Fruit fly (Drosophila melanogaster): ENCODE results near the gene CG43673.
A peak's percentile ranks its signal among the peaks of the same experiment; 100 is the strongest.

Gene CG43673

DNA sequence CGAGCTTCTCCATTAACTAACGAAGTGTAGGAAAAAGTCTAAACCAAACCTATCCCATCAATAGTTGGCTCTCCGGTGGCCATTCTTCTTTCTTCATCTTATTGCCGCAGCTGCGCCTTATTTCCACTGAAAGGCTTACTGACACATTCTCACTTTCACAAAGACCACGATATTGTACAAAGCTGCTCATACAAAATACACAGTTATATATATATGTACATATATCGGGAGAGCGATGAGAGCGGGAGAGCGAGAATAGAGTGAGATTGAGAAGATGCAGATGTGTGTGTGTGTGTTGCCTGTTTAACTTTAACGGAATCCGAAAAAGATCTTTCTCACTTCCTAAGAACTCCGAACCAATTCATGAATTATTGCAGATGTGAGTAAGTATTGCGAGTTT lies 34.3 kb downstream of the CG43673 start (continued):
- no peak for TF ChIP-seq seq (GFP tag; IDR thresholded peaks at IDR 0.05)
- no peak for TF ChIP-seq CG11085 (GFP tag; IDR thresholded peaks at IDR 0.05)
- no peak for TF ChIP-seq chn (GFP tag; optimal IDR thresholded peaks at IDR 0.05)
- TF ChIP-seq cwo (GFP tag; optimal IDR thresholded peaks at IDR 0.05): no peak
- no peak for TF ChIP-seq CG12104 (GFP tag; optimal IDR thresholded peaks at IDR 0.05)
- no peak for TF ChIP-seq CG17912 (GFP tag; optimal IDR thresholded peaks at IDR 0.05)
- no peak for TF ChIP-seq bcd (GFP tag; optimal IDR thresholded peaks at IDR 0.05)
- no peak for TF ChIP-seq Myb (GFP tag; optimal IDR thresholded peaks at IDR 0.05)
- no peak for TF ChIP-seq CG4707 (GFP tag; optimal IDR thresholded peaks at IDR 0.05)
- TF ChIP-seq CkIIα-i1 (GFP tag; IDR thresholded peaks at IDR 0.05): no peak
- no peak for TF ChIP-seq Scr (GFP tag; IDR thresholded peaks at IDR 0.05; ENCODE audit: partially characterized antibody)
- peak; percentile 50 for TF ChIP-seq CG12769 (tag; optimal IDR thresholded peaks at IDR 0.05)
- TF ChIP-seq CG18476 (GFP tag; optimal IDR thresholded peaks at IDR 0.05): no peak
- TF ChIP-seq CG9215 (GFP tag; IDR thresholded peaks at IDR 0.05): no peak
- TF ChIP-seq dati (GFP tag; IDR thresholded peaks at IDR 0.05): no peak
- no peak for TF ChIP-seq dm (GFP tag; optimal IDR thresholded peaks at IDR 0.05)
- no peak for TF ChIP-seq Asciz (GFP tag; optimal IDR thresholded peaks at IDR 0.05)
- TF ChIP-seq GATAe (GFP tag; conservative IDR thresholded peaks at IDR 0.05): no peak
- TF ChIP-seq slbo (GFP tag; IDR thresholded peaks at IDR 0.05): no peak
- no peak for TF ChIP-seq bigmax (GFP tag; optimal IDR thresholded peaks at IDR 0.05)
- TF ChIP-seq HLHmδ (GFP tag; optimal IDR thresholded peaks at IDR 0.05): no peak
- TF ChIP-seq pros (GFP tag; optimal IDR thresholded peaks at IDR 0.05): peak; percentile 61
- TF ChIP-seq CG3281 (GFP tag; optimal IDR thresholded peaks at IDR 0.05): no peak
- no peak for TF ChIP-seq CG17829 (tag; optimal IDR thresholded peaks at IDR 0.05)
- no peak for TF ChIP-seq CG8359 (GFP tag; optimal IDR thresholded peaks at IDR 0.05; ENCODE audit: borderline replicate concordance)
- no peak for TF ChIP-seq NC2α (GFP tag; optimal IDR thresholded peaks at IDR 0.05)
- no peak for TF ChIP-seq tap (tag; optimal IDR thresholded peaks at IDR 0.05)
- no peak for TF ChIP-seq CG3995 (GFP tag; optimal IDR thresholded peaks at IDR 0.05)
- TF ChIP-seq HHEX (GFP tag; optimal IDR thresholded peaks at IDR 0.05): no peak
- TF ChIP-seq shn (GFP tag; optimal IDR thresholded peaks at IDR 0.05): no peak
- no peak for TF ChIP-seq CG4820 (GFP tag; optimal IDR thresholded peaks at IDR 0.05)
- TF ChIP-seq Poxn (GFP tag; IDR thresholded peaks at IDR 0.05): no peak
- TF ChIP-seq CG7745 (tag; optimal IDR thresholded peaks at IDR 0.05): no peak
- no peak for TF ChIP-seq Atf-2 (GFP tag; optimal IDR thresholded peaks at IDR 0.05)
- no peak for TF ChIP-seq CG7839 (tag; optimal IDR thresholded peaks at IDR 0.05)
- no peak for TF ChIP-seq Lhr (GFP tag; optimal IDR thresholded peaks at IDR 0.05)
- TF ChIP-seq ci (GFP tag; IDR thresholded peaks at IDR 0.05): 0 out of 3 replicates have a peak, but pooled peaks have one; percentile 16
- no peak for TF ChIP-seq CG13296 (GFP tag; optimal IDR thresholded peaks at IDR 0.05)
- TF ChIP-seq pb (GFP tag; optimal IDR thresholded peaks at IDR 0.05): no peak
- TF ChIP-seq Atf6 (GFP tag; IDR thresholded peaks at IDR 0.05): no peak
- no peak for TF ChIP-seq dmrt99B (tag; optimal IDR thresholded peaks at IDR 0.05)
- TF ChIP-seq Hsf (GFP tag; optimal IDR thresholded peaks at IDR 0.05): no peak
- TF ChIP-seq ap (GFP tag; IDR thresholded peaks at IDR 0.05): no peak
- TF ChIP-seq C15 (GFP tag; IDR thresholded peaks at IDR 0.05): no peak
- no peak for TF ChIP-seq repo (GFP tag; optimal IDR thresholded peaks at IDR 0.05)
- no peak for TF ChIP-seq BtbVII (GFP tag; optimal IDR thresholded peaks at IDR 0.05)
- TF ChIP-seq CG4360 (GFP tag; IDR thresholded peaks at IDR 0.05): no peak
- peak; percentile 33 for TF ChIP-seq Blimp-1 (GFP tag; optimal IDR thresholded peaks at IDR 0.05)
- no peak for TF ChIP-seq CG43689 (GFP tag; IDR thresholded peaks at IDR 0.05)
- TF ChIP-seq CG15514 (GFP tag; optimal IDR thresholded peaks at IDR 0.05): no peak
- TF ChIP-seq ind (GFP tag; optimal IDR thresholded peaks at IDR 0.05): no peak
- TF ChIP-seq Chrac-16 (GFP tag; optimal IDR thresholded peaks at IDR 0.05): no peak
